Fruit fly (Drosophila melanogaster) whole organism, embryonic: Measurements from ENCODE around the gene Tbcd.
A peak's percentile ranks its signal among the peaks of the same experiment; 100 is the strongest.

Source experiments
- ATbp ChIP-seq: fragments of 200-800 bp; sonication (Bioruptor generic); optimal IDR thresholded peaks from 2 replicates; lab custom pipeline; 2017; ENCODE audit warnings: missing biosample characterization, mild to moderate bottlenecking, missing genetic modification characterization, missing genetic modification reagents
- Asciz ChIP-seq: fragments of 200-800 bp; sonication (Bioruptor generic); optimal IDR thresholded peaks from 2 replicates; lab custom pipeline; 2017; ENCODE audit warnings: missing biosample characterization, mild to moderate bottlenecking, missing genetic modification characterization, missing genetic modification reagents
- Atf3 ChIP-seq: fragments of 200-800 bp; sonication (Bioruptor generic); optimal IDR thresholded peaks from 3 replicates; lab custom pipeline; 2016; ENCODE audit warnings: missing biosample characterization, missing genetic modification characterization
- Atf6 ChIP-seq: fragments of 200-800 bp; sonication (Bioruptor generic); IDR thresholded peaks from 2 replicates; pipeline ENCODE4 v1.3.6; 2022; ENCODE audit warnings: missing biosample characterization, missing genetic modification characterization
- B-H1 ChIP-seq: fragments of 200-800 bp; sonication (Bioruptor generic); IDR thresholded peaks from 3 replicates; pipeline ENCODE4 v1.3.6; 2022; ENCODE audit warnings: missing biosample characterization, missing genetic modification characterization
- CG10565 ChIP-seq: fragments of 200-800 bp; sonication (Bioruptor generic); optimal IDR thresholded peaks from 3 replicates; lab custom pipeline; 2016; ENCODE audit warnings: missing biosample characterization, mild to moderate bottlenecking, missing genetic modification characterization
- CG10959 ChIP-seq: fragments of 200-800 bp; sonication (Bioruptor generic); IDR thresholded peaks from 2 replicates; pipeline ENCODE4 v1.3.6; 2022; ENCODE audit warnings: missing biosample characterization, missing genetic modification characterization
- CG12236 ChIP-seq: fragments of 200-800 bp; sonication (Bioruptor generic); optimal IDR thresholded peaks from 2 replicates; lab custom pipeline; 2016; ENCODE audit warnings: missing biosample characterization, missing genetic modification characterization
- CG12769 ChIP-seq: fragments of 200-800 bp; sonication (Bioruptor generic); optimal IDR thresholded peaks from 2 replicates; lab custom pipeline; 2019; ENCODE audit warnings: missing biosample characterization, mild to moderate bottlenecking, missing genetic modification characterization, moderate library complexity
- CG13424 ChIP-seq: fragments of 200-800 bp; sonication (Bioruptor generic); optimal IDR thresholded peaks from 2 replicates; lab custom pipeline; 2019; ENCODE audit warnings: missing biosample characterization, mild to moderate bottlenecking, missing genetic modification characterization, moderate library complexity
- CG13624 ChIP-seq: fragments of 200-800 bp; sonication (Bioruptor generic); optimal IDR thresholded peaks from 2 replicates; lab custom pipeline; 2016; ENCODE audit warnings: missing biosample characterization, missing genetic modification characterization
- CG13775 ChIP-seq: fragments of 200-800 bp; sonication (Bioruptor generic); optimal IDR thresholded peaks from 3 replicates; lab custom pipeline; 2017; ENCODE audit warnings: missing biosample characterization, mild to moderate bottlenecking, missing genetic modification characterization
- CG14014 ChIP-seq: fragments of 200-800 bp; sonication (Bioruptor generic); IDR thresholded peaks from 2 replicates; pipeline ENCODE4 v1.3.6; 2022; ENCODE audit warnings: missing biosample characterization, missing genetic modification characterization
- CG1529 ChIP-seq: fragments of 200-800 bp; sonication (Bioruptor generic); optimal IDR thresholded peaks from 3 replicates; lab custom pipeline; 2018; ENCODE audit warnings: missing biosample characterization, missing genetic modification characterization
- CG16813 ChIP-seq: fragments of 200-800 bp; sonication (Bioruptor generic); IDR thresholded peaks from 3 replicates; pipeline ENCODE4 v1.3.6; 2022; ENCODE audit warnings: missing biosample characterization, missing genetic modification characterization; ENCODE audit not compliant: partially characterized antibody
- CG17829 ChIP-seq: fragments of 200-800 bp; optimal IDR thresholded peaks from 2 replicates; lab custom pipeline; 2019; ENCODE audit warnings: missing biosample characterization, mild to moderate bottlenecking, missing genetic modification characterization, moderate library complexity
- CG18599 ChIP-seq: fragments of 200-800 bp; sonication (Bioruptor generic); optimal IDR thresholded peaks from 3 replicates; lab custom pipeline; 2017; ENCODE audit warnings: missing biosample characterization, missing genetic modification characterization, mild to moderate bottlenecking, moderate library complexity, missing genetic modification reagents
- CG18619 ChIP-seq: fragments of 200-800 bp; sonication (Bioruptor generic); optimal IDR thresholded peaks from 3 replicates; lab custom pipeline; 2017; ENCODE audit warnings: missing biosample characterization, mild to moderate bottlenecking, missing genetic modification characterization
- CG18764 ChIP-seq: fragments of 200-800 bp; sonication (Bioruptor generic); optimal IDR thresholded peaks from 3 replicates; lab custom pipeline; 2016; ENCODE audit warnings: missing biosample characterization, missing genetic modification characterization
- CG2120 ChIP-seq: fragments of 200-800 bp; sonication (Bioruptor generic); optimal IDR thresholded peaks from 3 replicates; lab custom pipeline; 2016; ENCODE audit warnings: missing biosample characterization, missing genetic modification characterization
- CG6175 ChIP-seq: fragments of 200-800 bp; sonication (Bioruptor generic); IDR thresholded peaks from 3 replicates; pipeline ENCODE4 v1.3.6; 2022; ENCODE audit warnings: missing biosample characterization, missing genetic modification characterization
- CG7357 ChIP-seq: fragments of 200-800 bp; sonication (Bioruptor generic); IDR thresholded peaks from 3 replicates; pipeline ENCODE4 v1.3.6; 2022; ENCODE audit warnings: missing biosample characterization, missing genetic modification characterization
- Camta ChIP-seq: fragments of 200-800 bp; sonication (Bioruptor generic); optimal IDR thresholded peaks from 2 replicates; lab custom pipeline; 2016; ENCODE audit warnings: missing biosample characterization, missing genetic modification characterization
- CkIIα-i1 ChIP-seq: fragments of 200-800 bp; sonication (Bioruptor generic); IDR thresholded peaks from 2 replicates; pipeline ENCODE4 v1.3.6; 2022; ENCODE audit warnings: missing biosample characterization, missing genetic modification characterization
- Dll ChIP-seq: fragments of 200-800 bp; sonication (Bioruptor generic); IDR thresholded peaks from 4 replicates; pipeline ENCODE4 v1.3.6; 2022; ENCODE audit warnings: missing biosample characterization, missing genetic modification characterization; ENCODE audit not compliant: partially characterized antibody
- Fer3 ChIP-seq: fragments of 200-800 bp; sonication (Bioruptor generic); optimal IDR thresholded peaks from 2 replicates; lab custom pipeline; 2018; ENCODE audit warnings: missing biosample characterization, mild to moderate bottlenecking, missing genetic modification characterization, moderate library complexity
- HLH3B ChIP-seq: fragments of 200-800 bp; sonication (Bioruptor generic); IDR thresholded peaks from 2 replicates; pipeline ENCODE4 v1.3.6; 2022; ENCODE audit warnings: missing biosample characterization, missing genetic modification characterization
- HmgZ ChIP-seq: fragments of 200-800 bp; sonication (Bioruptor generic); optimal IDR thresholded peaks from 2 replicates; lab custom pipeline; 2018; ENCODE audit warnings: missing biosample characterization, mild to moderate bottlenecking, missing genetic modification characterization
- Hr39 ChIP-seq: fragments of >200 bp; optimal IDR thresholded peaks from 2 replicates; lab custom pipeline; 2017
- Myb ChIP-seq: fragments of 200-800 bp; sonication (Bioruptor generic); optimal IDR thresholded peaks from 2 replicates; lab custom pipeline; 2016; ENCODE audit warnings: missing biosample characterization, missing genetic modification characterization
- Nf-YC ChIP-seq: fragments of 200-800 bp; optimal IDR thresholded peaks from 3 replicates; lab custom pipeline; 2019; ENCODE audit warnings: missing biosample characterization, mild to moderate bottlenecking, missing genetic modification characterization, moderate library complexity
- NfI ChIP-seq: fragments of 200-800 bp; sonication (Bioruptor generic); optimal IDR thresholded peaks from 3 replicates; lab custom pipeline; 2018; ENCODE audit warnings: missing biosample characterization, mild to moderate bottlenecking, missing genetic modification characterization, moderate library complexity
- Oli ChIP-seq: fragments of 200-800 bp; sonication (Bioruptor generic); optimal IDR thresholded peaks from 2 replicates; lab custom pipeline; 2018; ENCODE audit warnings: missing biosample characterization, mild to moderate bottlenecking, missing genetic modification characterization, moderate library complexity
- ase ChIP-seq: fragments of 200-800 bp; sonication (Bioruptor generic); IDR thresholded peaks from 3 replicates; pipeline ENCODE4 v1.3.6; 2022; ENCODE audit warnings: missing biosample characterization, missing genetic modification characterization
- bigmax ChIP-seq: fragments of 200-800 bp; sonication (Bioruptor generic); optimal IDR thresholded peaks from 2 replicates; lab custom pipeline; 2018; ENCODE audit warnings: missing biosample characterization, mild to moderate bottlenecking, missing genetic modification characterization
- ems ChIP-seq: fragments of 200-800 bp; sonication (Bioruptor generic); optimal IDR thresholded peaks from 3 replicates; lab custom pipeline; 2016; ENCODE audit warnings: missing biosample characterization, missing genetic modification characterization
- fd96Cb ChIP-seq: fragments of 200-800 bp; sonication (Bioruptor generic); optimal IDR thresholded peaks from 2 replicates; lab custom pipeline; 2018; ENCODE audit warnings: missing biosample characterization, mild to moderate bottlenecking, missing genetic modification characterization, moderate library complexity
- fru ChIP-seq: fragments of >200 bp; optimal IDR thresholded peaks from 2 replicates; lab custom pipeline; 2017
- gt ChIP-seq: fragments of 200-800 bp; sonication (Bioruptor generic); IDR thresholded peaks from 2 replicates; pipeline ENCODE4 v1.3.6; 2022; ENCODE audit warnings: missing biosample characterization, missing genetic modification characterization
- ham ChIP-seq: fragments of 200-800 bp; sonication (Bioruptor generic); IDR thresholded peaks from 2 replicates; pipeline ENCODE4 v1.3.6; 2022; ENCODE audit warnings: missing biosample characterization, missing genetic modification characterization
- jing ChIP-seq: fragments of 200-800 bp; sonication (Bioruptor generic); optimal IDR thresholded peaks from 2 replicates; lab custom pipeline; 2018; ENCODE audit warnings: missing biosample characterization, mild to moderate bottlenecking, missing genetic modification characterization
- jumu ChIP-seq: fragments of 200-800 bp; sonication (Bioruptor generic); optimal IDR thresholded peaks from 3 replicates; lab custom pipeline; 2016; ENCODE audit warnings: missing biosample characterization, missing genetic modification characterization
- lov ChIP-seq, 2 experiments: fragments of 200-800 bp in 1 of 2; fragments of >200 bp in 1 of 2; sonication (Bioruptor generic) in 1 of 2; IDR thresholded peaks in 1 of 2; optimal IDR thresholded peaks in 1 of 2; 2 replicates in 1 of 2; 3 replicates in 1 of 2; pipeline versions ENCODE4 v1.3.6 to Lab custom; 2017 to 2022; ENCODE audit warnings: missing biosample characterization in 1 of 2, missing genetic modification characterization in 1 of 2
- oc ChIP-seq: fragments of 200-800 bp; sonication (Bioruptor generic); optimal IDR thresholded peaks from 2 replicates; lab custom pipeline; 2018; ENCODE audit warnings: missing biosample characterization, mild to moderate bottlenecking, missing genetic modification characterization, moderate library complexity
- otp ChIP-seq: fragments of 200-800 bp; sonication (Bioruptor generic); IDR thresholded peaks from 3 replicates; pipeline ENCODE4, ENCODE4 v1.3.6; 2022; ENCODE audit warnings: missing biosample characterization, missing genetic modification characterization
- p53 ChIP-seq: fragments of 200-800 bp; sonication (Bioruptor generic); optimal IDR thresholded peaks from 2 replicates; lab custom pipeline; 2016; ENCODE audit warnings: missing biosample characterization, missing genetic modification characterization
- psq ChIP-seq: fragments of 200-800 bp; sonication (Bioruptor generic); optimal IDR thresholded peaks from 2 replicates; lab custom pipeline; 2017; ENCODE audit warnings: missing biosample characterization, missing genetic modification characterization
- row ChIP-seq: fragments of 200-800 bp; sonication (Bioruptor generic); IDR thresholded peaks from 3 replicates; pipeline ENCODE4 v1.3.6; 2022; ENCODE audit warnings: missing biosample characterization, missing genetic modification characterization
- slou ChIP-seq: fragments of 200-800 bp; sonication (Bioruptor generic); optimal IDR thresholded peaks from 3 replicates; lab custom pipeline; 2016; ENCODE audit warnings: missing biosample characterization, missing genetic modification characterization
- tna ChIP-seq: fragments of 200-800 bp; sonication (Bioruptor generic); IDR thresholded peaks from 2 replicates; pipeline ENCODE4 v1.3.6; 2022; ENCODE audit warnings: missing biosample characterization, missing genetic modification characterization; ENCODE audit not compliant: partially characterized antibody
- wor ChIP-seq: fragments of 200-800 bp; sonication (Bioruptor generic); IDR thresholded peaks from 2 replicates; pipeline ENCODE4 v1.3.6; 2022; ENCODE audit warnings: missing biosample characterization, missing genetic modification characterization

The Tbcd gene

dm6 chr2L:2163568-2163953 is 16.2 kb downstream of the Tbcd start (continued):
- TF ChIP-seq CG13775 (GFP tag; lab: Kevin White, UChicago) (peak; percentile 91), ATbp (GFP tag; lab: Kevin White, UChicago) (peak; percentile 89), fru (lab: Kevin White, UChicago) (no peak), wor (GFP tag; lab: Robert Waterston, UW) (peak; percentile 85), CG18619 (GFP tag; lab: Kevin White, UChicago) (peak; percentile 87), B-H1 (peak; percentile 69), CG16813 (GFP tag; lab: Robert Waterston, UW) (no peak), slou (GFP tag; lab: Kevin White, UChicago) (peak; percentile 48), jumu (peak; percentile 97), otp (GFP tag; lab: Robert Waterston, UW) (peak; percentile 96), p53 (GFP tag; lab: Kevin White, UChicago) (peak; percentile 49), CG18764 (GFP tag; lab: Kevin White, UChicago) (peak; percentile 78), CG10959 (GFP tag; lab: Robert Waterston, UW) (peak; percentile 98), bigmax (GFP tag; lab: Kevin White, UChicago) (no peak), HmgZ (tag; lab: Kevin White, UChicago) (peak; percentile 61), ems (GFP tag; lab: Kevin White, UChicago) (peak; percentile 85), row (peak; percentile 94), NfI (GFP tag; lab: Kevin White, UChicago) (peak; percentile 74), CG12236 (GFP tag; lab: Kevin White, UChicago) (peak; percentile 79), Dll (no peak), tna (no peak), Hr39 (lab: Kevin White, UChicago) (no peak), Nf-YC (tag; lab: Kevin White, UChicago) (peak; percentile 27), Camta (peak; percentile 77), CG2120 (GFP tag; lab: Kevin White, UChicago) (peak; percentile 90), jing (peak; percentile 82), oc (tag; lab: Kevin White, UChicago) (peak; percentile 85), Fer3 (tag; lab: Kevin White, UChicago) (peak; percentile 73), CG18599 (GFP tag; lab: Kevin White, UChicago) (peak; percentile 84), HLH3B (GFP tag; lab: Robert Waterston, UW) (peak; percentile 91), psq (GFP tag; lab: Kevin White, UChicago) (peak; percentile 68), Atf6 (GFP tag; lab: Robert Waterston, UW) (peak; percentile 84), Oli (tag; lab: Kevin White, UChicago) (peak; percentile 87), lov (optimal IDR thresholded peaks at IDR 0.05; lab: Kevin White, UChicago) (no peak), lov (GFP tag; IDR thresholded peaks at IDR 0.05; lab: Robert Waterston, UW) (peak; percentile 97), Asciz (peak; percentile 79), CG12769 (tag; lab: Kevin White, UChicago) (peak; percentile 74), fd96Cb (tag; lab: Kevin White, UChicago) (peak; percentile 92), CG13424 (peak; percentile 82), CkIIα-i1 (GFP tag; lab: Robert Waterston, UW) (peak; percentile 53; the same call in 1 of the 2 replicates), ham (peak; percentile 66; the same call in 1 of the 2 replicates), CG6175 (GFP tag; lab: Robert Waterston, UW) (peak; percentile 53), CG14014 (GFP tag; lab: Robert Waterston, UW) (peak; percentile 87), CG10565 (peak; percentile 17), Myb (GFP tag; lab: Kevin White, UChicago) (peak; percentile 79), CG17829 (tag; lab: Kevin White, UChicago) (peak; percentile 95), ase (peak; percentile 90), CG7357 (GFP tag; lab: Robert Waterston, UW) (peak; percentile 85), CG1529 (GFP tag; lab: Kevin White, UChicago) (peak; percentile 91), Atf3 (peak; percentile 94), gt (peak; percentile 90), CG13624 (GFP tag; lab: Kevin White, UChicago) (peak; percentile 80)
